Worm (Caenorhabditis elegans) whole organism, L1 larva: Measurements from ENCODE around the gene grl-24.

Experiments
- C04F5.9 ChIP-seq: sonication (generic microtip); optimal IDR thresholded peaks from 2 replicates; lab custom pipeline; 2016; ENCODE audit warnings: missing genetic modification characterization, missing compliant biosample characterization
- C16A3.4 ChIP-seq: fragments of 150-350 bp; optimal IDR thresholded peaks from 2 replicates; lab custom pipeline; 2014; ENCODE audit warnings: missing biosample characterization, missing genetic modification characterization
- C34B4.2 ChIP-seq: sonication (generic microtip); optimal IDR thresholded peaks from 2 replicates; lab custom pipeline; 2017; ENCODE audit warnings: mild to moderate bottlenecking, missing genetic modification characterization, missing compliant biosample characterization
- F16B12.6 ChIP-seq: fragments of 150-350 bp; optimal IDR thresholded peaks from 2 replicates; lab custom pipeline; 2014; ENCODE audit warnings: missing biosample characterization, missing genetic modification characterization
- Y116A8C.19 ChIP-seq: sonication (generic microtip); optimal IDR thresholded peaks from 2 replicates; lab custom pipeline; 2016; ENCODE audit warnings: missing compliant biosample characterization, missing genetic modification characterization, borderline replicate concordance
- aha-1 ChIP-seq: fragments of 150-350 bp; optimal IDR thresholded peaks from 2 replicates; lab custom pipeline; 2014; ENCODE audit warnings: missing biosample characterization, missing genetic modification characterization
- aly-2 ChIP-seq: fragments of 150-350 bp; optimal IDR thresholded peaks from 2 replicates; lab custom pipeline; 2014; ENCODE audit warnings: missing biosample characterization, missing genetic modification characterization
- ama-1 ChIP-seq: fragments of 150-350 bp; optimal IDR thresholded peaks from 2 replicates; lab custom pipeline; 2014
- ceh-8 ChIP-seq: fragments of 200-800 bp; sonication (Bioruptor generic); optimal IDR thresholded peaks from 2 replicates; lab custom pipeline; 2018; ENCODE audit warnings: mild to moderate bottlenecking, missing genetic modification characterization, moderate library complexity, missing compliant biosample characterization
- ceh-82 ChIP-seq, 3 experiments: fragments of 150-350 bp in 1 of 3; sonication (generic microtip) in 2 of 3; optimal IDR thresholded peaks; 2 replicates each; lab custom pipeline; 2014 to 2017; ENCODE audit warnings: missing biosample characterization in 3 of 3, missing genetic modification characterization in 3 of 3
- ceh-90 ChIP-seq: sonication (generic microtip); optimal IDR thresholded peaks from 2 replicates; lab custom pipeline; 2016; ENCODE audit warnings: missing genetic modification characterization, missing compliant biosample characterization
- ces-1 ChIP-seq: fragments of 150-350 bp; optimal IDR thresholded peaks from 2 replicates; lab custom pipeline; 2014; ENCODE audit warnings: missing biosample characterization, missing genetic modification reagents, missing genetic modification characterization
- dsc-1 ChIP-seq: sonication (generic microtip); optimal IDR thresholded peaks from 2 replicates; lab custom pipeline; 2016; ENCODE audit warnings: mild to moderate bottlenecking, missing genetic modification characterization, missing compliant biosample characterization
- efl-1 ChIP-seq, 4 experiments: fragments of 150-350 bp; optimal IDR thresholded peaks in 3 of 4; peaks in 1 of 4; 1 replicate in 1 of 4; 2 replicates in 3 of 4; lab custom pipeline; 2014; ENCODE audit warnings: missing biosample characterization in 2 of 4, missing genetic modification characterization in 2 of 4, missing genetic modification reagents in 2 of 4
- efl-3 ChIP-seq: fragments of 200-800 bp; sonication (Bioruptor generic); optimal IDR thresholded peaks from 2 replicates; lab custom pipeline; 2018; ENCODE audit warnings: mild to moderate bottlenecking, missing genetic modification characterization, missing compliant biosample characterization
- egl-13 ChIP-seq: sonication (generic microtip); optimal IDR thresholded peaks from 2 replicates; lab custom pipeline; 2016; ENCODE audit warnings: missing genotype, missing genetic modification reagents, missing genetic modification characterization, missing compliant biosample characterization
- egl-27 ChIP-seq, 2 experiments: fragments of 150-350 bp in 1 of 2; sonication (generic microtip); optimal IDR thresholded peaks; 3 replicates each; lab custom pipeline; 2017 to 2018; ENCODE audit warnings: missing biosample characterization in 2 of 2, missing genetic modification characterization in 2 of 2, missing genetic modification reagents in 2 of 2
- elt-2 ChIP-seq: sonication (generic microtip); optimal IDR thresholded peaks from 2 replicates; lab custom pipeline; 2016; ENCODE audit warnings: missing genetic modification characterization, mild to moderate bottlenecking, inconsistent platforms, missing compliant biosample characterization, missing genetic modification reagents
- elt-3 ChIP-seq, 6 experiments: fragments of 150-350 bp in 1 of 6; sonication (generic microtip); optimal IDR thresholded peaks; 2 replicates each; lab custom pipeline; 2017 to 2018; ENCODE audit warnings: missing biosample characterization in 6 of 6, missing genetic modification characterization in 6 of 6, inconsistent platforms in 1 of 6
- ets-5 ChIP-seq: fragments of 200-800 bp; sonication (Bioruptor generic); IDR thresholded peaks from 2 replicates; pipeline ENCODE4 v1.3.6; 2022; ENCODE audit warnings: missing genetic modification characterization, missing compliant biosample characterization
- fos-1 ChIP-seq: fragments of 150-350 bp; optimal IDR thresholded peaks from 2 replicates; lab custom pipeline; 2014; ENCODE audit warnings: missing biosample characterization, missing genetic modification characterization
- grh-1 ChIP-seq: fragments of 200-800 bp; sonication (Bioruptor generic); IDR thresholded peaks from 2 replicates; pipeline ENCODE4 v1.3.6; 2022; ENCODE audit warnings: missing genetic modification reagents, missing genetic modification characterization, missing compliant biosample characterization
- hlh-17 ChIP-seq: fragments of 200-800 bp; sonication (Bioruptor generic); optimal IDR thresholded peaks from 2 replicates; lab custom pipeline; 2018; ENCODE audit warnings: missing genetic modification characterization, mild to moderate bottlenecking, missing compliant biosample characterization, moderate library complexity, borderline replicate concordance
- hlh-4 ChIP-seq: sonication (generic microtip); optimal IDR thresholded peaks from 2 replicates; lab custom pipeline; 2016; ENCODE audit warnings: mild to moderate bottlenecking, missing genetic modification characterization, missing compliant biosample characterization
- hpl-2 ChIP-seq: fragments of 150-350 bp; optimal IDR thresholded peaks from 2 replicates; lab custom pipeline; 2014; ENCODE audit warnings: missing biosample characterization, missing genetic modification reagents, missing genetic modification characterization
- isw-1 ChIP-seq: fragments of 200-800 bp; sonication (Bioruptor generic); IDR thresholded peaks from 2 replicates; pipeline ENCODE4 v1.3.6; 2022; ENCODE audit warnings: missing genetic modification characterization, missing compliant biosample characterization
- lin-14 ChIP-seq: fragments of 200-800 bp; sonication (Bioruptor generic); optimal IDR thresholded peaks from 2 replicates; lab custom pipeline; 2018; ENCODE audit warnings: mild to moderate bottlenecking, missing genetic modification characterization, moderate library complexity, missing compliant biosample characterization
- lin-35 ChIP-seq, 2 experiments: fragments of 150-350 bp; optimal IDR thresholded peaks; 2 replicates each; lab custom pipeline; 2014; ENCODE audit warnings: missing biosample characterization in 2 of 2, missing genetic modification characterization in 2 of 2, missing genetic modification reagents in 2 of 2
- lsy-2 ChIP-seq, 2 experiments: fragments of 150-350 bp; optimal IDR thresholded peaks; 2 replicates each; lab custom pipeline; 2014; ENCODE audit warnings: missing biosample characterization in 2 of 2, missing genetic modification characterization in 2 of 2
- mab-9 ChIP-seq: fragments of 200-800 bp; sonication (Bioruptor generic); IDR thresholded peaks from 2 replicates; pipeline ENCODE4 v1.3.6; 2022; ENCODE audit warnings: missing genetic modification reagents, missing genetic modification characterization, missing compliant biosample characterization
- nhr-11 ChIP-seq: fragments of 150-350 bp; optimal IDR thresholded peaks from 2 replicates; lab custom pipeline; 2014; ENCODE audit warnings: missing biosample characterization, missing genetic modification characterization
- nhr-12 ChIP-seq: sonication (generic microtip); optimal IDR thresholded peaks from 2 replicates; lab custom pipeline; 2017; ENCODE audit warnings: missing biosample characterization, missing genetic modification characterization
- nhr-19 ChIP-seq: fragments of 200-800 bp; sonication (Bioruptor generic); conservative IDR thresholded peaks from 2 replicates; pipeline ENCODE4 v1.3.6; 2022; ENCODE audit warnings: missing genetic modification characterization, missing compliant biosample characterization
- nhr-237 ChIP-seq: fragments of 150-350 bp; optimal IDR thresholded peaks from 2 replicates; lab custom pipeline; 2014; ENCODE audit warnings: missing biosample characterization, missing genetic modification characterization
- nhr-28 ChIP-seq: fragments of 150-350 bp; optimal IDR thresholded peaks from 2 replicates; lab custom pipeline; 2014; ENCODE audit warnings: missing biosample characterization, missing genetic modification characterization
- nhr-47 ChIP-seq: sonication (generic microtip); optimal IDR thresholded peaks from 2 replicates; lab custom pipeline; 2016; ENCODE audit warnings: mild to moderate bottlenecking, missing genetic modification characterization, moderate library complexity, missing compliant biosample characterization
- nhr-76 ChIP-seq: sonication (generic microtip); optimal IDR thresholded peaks from 2 replicates; lab custom pipeline; 2017; ENCODE audit warnings: missing biosample characterization, missing genetic modification characterization
- nhr-85 ChIP-seq: sonication (generic microtip); peaks from one replicate; lab custom pipeline; 2016; ENCODE audit warnings: missing genetic modification characterization, inconsistent platforms, missing compliant biosample characterization
- pag-3 ChIP-seq: sonication (generic microtip); optimal IDR thresholded peaks from 2 replicates; lab custom pipeline; 2017; ENCODE audit warnings: missing genetic modification characterization, mild to moderate bottlenecking, missing compliant biosample characterization, antibody characterized with exemption, borderline replicate concordance; ENCODE audit not compliant: insufficient read depth
- snu-23 ChIP-seq: sonication (generic microtip); optimal IDR thresholded peaks from 2 replicates; lab custom pipeline; 2016; ENCODE audit warnings: missing genetic modification characterization, missing compliant biosample characterization
- sox-4 ChIP-seq: sonication (generic microtip); optimal IDR thresholded peaks from 2 replicates; lab custom pipeline; 2016; ENCODE audit warnings: missing genetic modification characterization, missing compliant biosample characterization
- sup-37 ChIP-seq: fragments of 200-800 bp; sonication (Bioruptor generic); optimal IDR thresholded peaks from 2 replicates; lab custom pipeline; 2018; ENCODE audit warnings: mild to moderate bottlenecking, missing genetic modification characterization, missing compliant biosample characterization
- swsn-7 ChIP-seq: sonication (generic microtip); optimal IDR thresholded peaks from 2 replicates; lab custom pipeline; 2016; ENCODE audit warnings: missing genetic modification characterization, missing compliant biosample characterization
- tbx-2 ChIP-seq: sonication (generic microtip); optimal IDR thresholded peaks from 2 replicates; lab custom pipeline; 2016; ENCODE audit warnings: missing genetic modification characterization, missing compliant biosample characterization
- unc-30 ChIP-seq: sonication (generic microtip); optimal IDR thresholded peaks from 2 replicates; lab custom pipeline; 2017; ENCODE audit warnings: missing biosample characterization, missing genetic modification characterization
- unc-62 ChIP-seq: fragments of 150-350 bp; optimal IDR thresholded peaks from 2 replicates; lab custom pipeline; 2014; ENCODE audit warnings: missing biosample characterization, missing genetic modification reagents, missing genetic modification characterization
- unc-98 ChIP-seq: fragments of 200-800 bp; sonication (Bioruptor generic); IDR thresholded peaks from 2 replicates; pipeline ENCODE4 v1.3.6; 2022; ENCODE audit warnings: missing genetic modification characterization, missing compliant biosample characterization
- vab-15 ChIP-seq: sonication (generic microtip); optimal IDR thresholded peaks from 2 replicates; lab custom pipeline; 2017; ENCODE audit warnings: missing genotype, mild to moderate bottlenecking, missing genetic modification characterization, missing compliant biosample characterization
- xbp-1 ChIP-seq: sonication (generic microtip); optimal IDR thresholded peaks from 2 replicates; lab custom pipeline; 2016; ENCODE audit warnings: missing genetic modification characterization, missing compliant biosample characterization
- zag-1 ChIP-seq: fragments of 150-350 bp; optimal IDR thresholded peaks from 2 replicates; lab custom pipeline; 2014; ENCODE audit warnings: missing biosample characterization, missing genetic modification characterization
- ztf-4 ChIP-seq: fragments of 150-350 bp; optimal IDR thresholded peaks from 2 replicates; lab custom pipeline; 2014; ENCODE audit warnings: missing biosample characterization, missing genetic modification characterization

grl-24 gene

DNA sequence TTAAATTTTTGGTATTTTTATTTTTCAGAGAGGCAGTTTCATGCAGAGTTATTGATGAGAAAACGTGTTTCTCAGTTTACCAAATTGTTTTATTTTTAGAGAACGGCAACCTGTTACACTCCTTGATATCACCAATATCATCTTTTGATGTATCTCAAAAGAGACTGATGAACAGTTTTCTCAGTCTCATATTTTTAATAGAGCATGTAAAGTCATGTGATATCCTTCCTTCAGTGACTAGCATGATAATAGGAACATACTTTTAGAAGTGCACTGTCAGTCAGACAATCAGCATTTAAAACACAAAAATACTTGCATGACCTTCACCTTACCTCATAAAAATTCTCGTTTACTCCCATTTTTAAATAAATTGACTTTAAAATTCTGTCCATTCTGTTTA lies 33.1 kb downstream of the grl-24 start, which contains the start of gene F11E6.11:
TSS of gene F11E6.11 (plus strand) at position 325 of the 400 bp plus-strand sequence.
- no peak for TF ChIP-seq mab-9 (GFP tag; lab: Robert Waterston, UW)
- no peak for TF ChIP-seq zag-1 (tag; lab: Kevin White, UChicago)
- no peak for TF ChIP-seq unc-30
- TF ChIP-seq lin-35 (GFP tag; optimal IDR thresholded peaks at IDR 0.05; lab: Kevin White, UChicago): peak in 1 of 2 experiments; percentile 16
- TF ChIP-seq, all 84 proteins: peak for 1

DNA sequence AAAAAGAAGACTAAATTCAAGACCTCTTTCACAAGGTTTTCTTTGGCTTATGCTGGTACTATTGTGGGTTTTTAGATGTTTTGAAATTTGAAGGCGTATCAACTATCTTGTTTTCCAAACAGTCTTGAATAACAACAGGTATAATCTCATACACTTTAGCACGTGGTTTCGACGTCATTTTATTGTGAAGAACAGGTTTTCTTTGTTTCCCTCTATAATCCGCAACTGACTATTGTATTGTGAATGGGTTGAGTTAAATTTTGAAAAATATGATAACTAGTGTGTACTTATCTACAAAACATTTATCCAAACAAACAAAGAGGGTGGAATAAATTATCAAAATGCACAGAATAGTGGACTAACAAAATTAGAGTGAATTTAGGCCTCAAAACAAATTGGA lies 34.4 kb downstream of the grl-24 start:
- TF ChIP-seq isw-1 (GFP tag; lab: Robert Waterston, UW) (no peak), xbp-1 (tag; lab: Kevin White, UChicago) (no peak), ceh-82 (tag; optimal IDR thresholded peaks at IDR 0.05; lab: Kevin White, UChicago) (no peak), lin-14 (GFP tag; lab: Kevin White, UChicago) (peak; percentile 39), fos-1 (tag; lab: Kevin White, UChicago) (no peak), snu-23 (GFP tag; lab: Kevin White, UChicago) (peak; percentile 65), egl-13 (tag; lab: Kevin White, UChicago) (no peak), unc-98 (GFP tag; lab: Robert Waterston, UW) (no peak), elt-2 (tag; lab: Kevin White, UChicago) (no peak), hpl-2 (GFP tag; lab: Kevin White, UChicago) (no peak), grh-1 (GFP tag; lab: Robert Waterston, UW) (peak; percentile 68), nhr-11 (tag; lab: Kevin White, UChicago) (no peak), F16B12.6 (tag; lab: Kevin White, UChicago) (no peak), pag-3 (no peak), lsy-2 (tag; optimal IDR thresholded peaks at IDR 0.05; lab: Kevin White, UChicago) (no peak), nhr-28 (no peak), nhr-85 (tag; lab: Kevin White, UChicago) (peak; percentile 79), tbx-2 (tag; lab: Kevin White, UChicago) (no peak), nhr-76 (no peak), nhr-47 (no peak), hlh-4 (tag; lab: Kevin White, UChicago) (no peak), ceh-8 (no peak), sup-37 (GFP tag; lab: Kevin White, UChicago) (no peak), elt-3 (tag; optimal IDR thresholded peaks at IDR 0.05; lab: Kevin White, UChicago) (no peak), ama-1 (no peak), swsn-7 (no peak), C34B4.2 (tag; lab: Kevin White, UChicago) (no peak), aha-1 (no peak), nhr-237 (tag; lab: Kevin White, UChicago) (no peak), vab-15 (no peak), aly-2 (tag; lab: Kevin White, UChicago) (no peak), nhr-19 (GFP tag; lab: Robert Waterston, UW) (no peak), ztf-4 (tag; lab: Kevin White, UChicago) (no peak), nhr-12 (tag; lab: Kevin White, UChicago) (no peak), ces-1 (GFP tag; lab: Kevin White, UChicago) (no peak), dsc-1 (tag; lab: Kevin White, UChicago) (no peak), C04F5.9 (tag; lab: Kevin White, UChicago) (no peak), efl-3 (GFP tag; lab: Kevin White, UChicago) (no peak), ets-5 (no peak), Y116A8C.19 (no peak), egl-27 (tag; optimal IDR thresholded peaks at IDR 0.05; lab: Kevin White, UChicago) (no peak), ceh-90 (tag; lab: Kevin White, UChicago) (no peak), C16A3.4 (tag; lab: Kevin White, UChicago) (no peak), unc-62 (GFP tag; lab: Kevin White, UChicago) (no peak), hlh-17 (GFP tag; lab: Kevin White, UChicago) (no peak), efl-1 (optimal IDR thresholded peaks at IDR 0.05; lab: Kevin White, UChicago) (no peak), efl-1 (GFP tag; optimal IDR thresholded peaks at IDR 0.05 in 1 of 2; lab: Kevin White, UChicago) (peak in 1 of 2 experiments; percentile 33), sox-4 (tag; lab: Kevin White, UChicago) (no peak), lin-35 (GFP tag; optimal IDR thresholded peaks at IDR 0.05; lab: Kevin White, UChicago) (peak in 1 of 2 experiments; percentile 62)
